Worm (Caenorhabditis elegans): ENCODE data around the gene T23D5.3.
"Not testable (repeated sequence)": the region's sequence is repeated elsewhere in the genome, so short reads cannot be mapped to it uniquely, and the experiment has no call there.

T23D5.3 gene

ce11 chrV:15758449-15758848, 25.0 kb upstream of the T23D5.3 start, which contains the start of gene str-9:
Gene str-9 (plus strand): TSS chrV:15758749.
- TF ChIP-seq hlh-30 (tag; optimal IDR thresholded peaks at IDR 0.05; ENCODE audit: insufficient read depth) (no peak), aly-2 (tag; optimal IDR thresholded peaks at IDR 0.05) (no peak), hif-1 (tag; optimal IDR thresholded peaks at IDR 0.05) (no peak), nhr-237 (tag; optimal IDR thresholded peaks at IDR 0.05) (no peak), pha-4 (GFP tag; IDR thresholded peaks at IDR 0.05) (no peak), pha-4 (tag; optimal IDR thresholded peaks at IDR 0.05) (no peak), ceh-32 (tag; optimal IDR thresholded peaks at IDR 0.05; ENCODE audit: poor library complexity) (no peak), php-3 (GFP tag; IDR thresholded peaks at IDR 0.05) (no peak), dve-1 (tag; optimal IDR thresholded peaks at IDR 0.05; ENCODE audit: insufficient read depth) (no peak)

DNA sequence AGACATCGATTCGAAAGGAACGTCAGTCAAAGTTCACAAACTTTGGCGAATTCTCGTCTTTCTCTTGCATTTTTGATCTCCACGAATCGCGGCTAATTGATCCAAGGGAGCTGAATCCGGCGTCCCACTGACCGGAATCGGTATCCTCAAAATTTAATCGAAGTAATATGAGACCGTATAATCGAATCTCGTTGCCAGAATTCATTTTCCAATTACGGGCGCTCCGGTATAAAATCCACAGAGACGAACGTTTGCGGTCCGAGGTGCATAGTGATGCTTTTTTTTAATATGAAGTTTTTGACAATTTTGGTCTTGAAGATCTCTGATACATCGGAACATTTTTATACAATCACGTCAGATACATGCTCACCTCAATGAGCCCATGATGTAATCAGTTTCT, 24.2 kb upstream of the T23D5.3 start:
- TF ChIP-seq aha-1 (tag), result peak; percentile 92
- TF ChIP-seq Y48G9A.11 (GFP tag; IDR thresholded peaks at IDR 0.05), result no peak

DNA sequence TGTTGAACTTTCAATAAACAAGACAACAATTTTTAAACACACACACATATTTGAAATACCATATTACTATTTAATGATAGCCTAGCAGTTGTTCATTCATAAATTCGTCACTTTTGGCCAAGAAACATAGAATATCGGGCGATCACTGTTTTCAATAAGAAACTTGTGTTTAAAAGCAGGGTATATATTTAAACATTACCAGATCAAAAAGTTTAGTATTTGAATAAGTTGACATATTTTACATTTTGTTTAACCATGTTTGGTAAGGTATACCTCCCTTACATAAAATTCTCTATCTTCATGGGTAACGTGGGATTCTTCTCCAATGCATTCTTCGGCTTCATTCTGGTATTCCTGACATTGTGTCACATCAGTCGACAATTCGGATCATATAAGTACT, 21.3 kb upstream of the T23D5.3 start, which contains the start of gene str-8:
str-8 (plus strand) TSS at position 301 of the 400 bp plus-strand sequence.
- TF ChIP-seq madf-9 (GFP tag; conservative IDR thresholded peaks at IDR 0.05); R02D3.7 (tag; optimal IDR thresholded peaks at IDR 0.05); zag-1 (tag; optimal IDR thresholded peaks at IDR 0.05): not testable (repeated sequence)

DNA sequence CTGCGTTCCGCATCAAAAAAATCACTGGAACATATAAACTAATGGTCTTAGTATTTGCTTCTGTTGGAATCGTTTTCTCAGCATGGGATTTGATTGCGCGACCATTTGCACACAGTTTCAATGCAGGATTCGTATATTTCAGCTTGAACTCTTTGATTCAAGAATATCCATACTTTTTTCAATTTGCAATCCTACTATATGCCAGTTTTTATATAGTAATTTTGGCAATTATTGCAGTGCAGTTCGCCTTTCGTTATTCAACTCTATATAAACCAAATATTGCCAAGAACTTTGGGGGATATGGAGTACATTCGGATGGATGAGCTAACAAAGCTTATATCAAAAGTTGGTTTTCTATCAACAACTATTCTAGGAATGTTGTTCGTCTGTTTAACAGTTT, 19.5 kb upstream of the T23D5.3 start, which contains the start of gene str-5:
str-5 (plus strand) TSS at position 301 of the 400 bp plus-strand sequence.
- not testable (repeated sequence) for TF ChIP-seq ZK337.2 (GFP tag; IDR thresholded peaks at IDR 0.05); zip-11 (GFP tag; IDR thresholded peaks at IDR 0.05); fkh-10 (GFP tag; optimal IDR thresholded peaks at IDR 0.05)

DNA sequence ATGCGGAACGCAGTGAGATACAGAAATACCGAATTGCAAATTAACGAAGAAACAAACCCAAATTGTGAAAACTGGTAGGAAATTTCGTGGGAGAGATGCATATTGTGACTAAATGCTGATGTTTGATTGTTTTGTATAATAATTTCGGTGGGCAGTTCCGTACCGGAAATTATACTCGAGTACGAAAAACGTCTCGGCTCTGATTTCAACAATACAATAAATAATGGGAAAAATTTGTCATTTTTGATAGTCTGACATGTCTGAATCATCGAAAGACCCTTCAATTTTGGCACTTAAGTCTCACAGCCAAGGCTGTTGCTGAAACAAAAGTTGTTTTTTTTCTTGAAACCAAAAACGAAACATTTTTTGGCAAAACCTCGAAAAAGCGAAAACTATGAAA, 18.6 kb upstream of the T23D5.3 start, which contains the start of gene str-43:
str-43 (minus strand) TSS at position 101 of the 400 bp plus-strand sequence.
- TF ChIP-seq lin-29 (GFP tag; IDR thresholded peaks at IDR 0.05) (no peak), tra-1 (GFP tag; IDR thresholded peaks at IDR 0.05) (no peak), mdl-1 (tag; optimal IDR thresholded peaks at IDR 0.05) (no peak), duxl-1 (tag; optimal IDR thresholded peaks at IDR 0.05; ENCODE audit: poor library complexity) (no peak), daf-16 (GFP tag; optimal IDR thresholded peaks at IDR 0.05) (no peak), daf-16 (tag; optimal IDR thresholded peaks at IDR 0.05) (no peak), R02D3.7 (tag; optimal IDR thresholded peaks at IDR 0.05) (no peak), vab-7 (GFP tag; IDR thresholded peaks at IDR 0.05) (no peak), unc-39 (tag; optimal IDR thresholded peaks at IDR 0.05) (no peak), zip-11 (GFP tag; IDR thresholded peaks at IDR 0.05) (no peak), F10B5.3 (tag; optimal IDR thresholded peaks at IDR 0.05) (no peak), ceh-32 (tag; optimal IDR thresholded peaks at IDR 0.05; ENCODE audit: poor library complexity) (no peak), Y75B8A.6 (GFP tag; IDR thresholded peaks at IDR 0.05) (no peak), hlh-30 (tag; optimal IDR thresholded peaks at IDR 0.05; ENCODE audit: insufficient read depth) (no peak), rbr-2 (tag; optimal IDR thresholded peaks at IDR 0.05) (no peak), dmd-9 (GFP tag; IDR thresholded peaks at IDR 0.05) (no peak), ZK546.5 (tag; optimal IDR thresholded peaks at IDR 0.05) (no peak), sdz-12 (GFP tag; optimal IDR thresholded peaks at IDR 0.05) (no peak), unc-130 (GFP tag; optimal IDR thresholded peaks at IDR 0.05) (no peak), mes-2 (tag; optimal IDR thresholded peaks at IDR 0.05; ENCODE audit: poor library complexity, severe bottlenecking) (no peak), set-16 (GFP tag; IDR thresholded peaks at IDR 0.05) (no peak)

All from whole organism, L4 larva.